Worm (Caenorhabditis elegans) whole organism, early embryonic: ENCODE measurements around the gene ZK470.2.

Source experiments
- B0310.2 ChIP-seq: sonication (generic microtip); optimal IDR thresholded peaks from 2 replicates; lab custom pipeline; 2016; ENCODE audit warnings: mild to moderate bottlenecking, missing genetic modification characterization, missing compliant biosample characterization
- F13C5.2 ChIP-seq: sonication (generic microtip); optimal IDR thresholded peaks from 2 replicates; lab custom pipeline; 2017; ENCODE audit warnings: mild to moderate bottlenecking, missing genetic modification characterization, inconsistent platforms, missing compliant biosample characterization
- aly-1 ChIP-seq: sonication (generic microtip); optimal IDR thresholded peaks from 2 replicates; lab custom pipeline; 2016; ENCODE audit warnings: missing genetic modification characterization, missing compliant biosample characterization
- ama-1 ChIP-seq: fragments of 150-350 bp; optimal IDR thresholded peaks from 2 replicates; lab custom pipeline; 2014
- ceh-13 ChIP-seq: fragments of 200-800 bp; sonication (Bioruptor generic); optimal IDR thresholded peaks from 2 replicates; lab custom pipeline; 2018; ENCODE audit warnings: mild to moderate bottlenecking, missing genetic modification characterization, missing compliant biosample characterization
- ceh-36 ChIP-seq: sonication (generic microtip); optimal IDR thresholded peaks from 2 replicates; lab custom pipeline; 2016; ENCODE audit warnings: missing genetic modification characterization, inconsistent platforms, missing compliant biosample characterization
- ets-7 ChIP-seq: sonication (generic microtip); optimal IDR thresholded peaks from 2 replicates; lab custom pipeline; 2016; ENCODE audit warnings: missing genotype, missing genetic modification characterization, missing compliant biosample characterization
- flt-1 ChIP-seq: fragments of 200-800 bp; sonication (Bioruptor generic); IDR thresholded peaks from 2 replicates; pipeline ENCODE4 v1.3.6; 2022; ENCODE audit warnings: missing genetic modification characterization, missing compliant biosample characterization
- hmbx-1 ChIP-seq: sonication (generic microtip); optimal IDR thresholded peaks from 2 replicates; lab custom pipeline; 2016; ENCODE audit warnings: mild to moderate bottlenecking, missing genetic modification characterization, missing compliant biosample characterization
- hmg-4 ChIP-seq: fragments of 200-800 bp; sonication (Bioruptor generic); optimal IDR thresholded peaks from 2 replicates; lab custom pipeline; 2018; ENCODE audit warnings: mild to moderate bottlenecking, missing genetic modification characterization, missing compliant biosample characterization
- hnd-1 ChIP-seq: sonication (generic microtip); optimal IDR thresholded peaks from 2 replicates; lab custom pipeline; 2016; ENCODE audit warnings: missing genetic modification characterization, missing compliant biosample characterization
- pes-1 ChIP-seq: fragments of 200-800 bp; sonication (Bioruptor generic); IDR thresholded peaks from 2 replicates; pipeline ENCODE4 v1.3.6; 2022; ENCODE audit warnings: missing genetic modification reagents, missing genetic modification characterization, missing compliant biosample characterization
- scrt-1 ChIP-seq: fragments of 200-800 bp; sonication (Bioruptor generic); IDR thresholded peaks from 2 replicates; pipeline ENCODE4 v1.3.6; 2022; ENCODE audit warnings: missing genetic modification characterization, missing compliant biosample characterization
- sea-1 ChIP-seq: fragments of 200-800 bp; sonication (Bioruptor generic); conservative IDR thresholded peaks from 2 replicates; pipeline ENCODE4 v1.3.6; 2022; ENCODE audit warnings: missing genetic modification characterization, missing compliant biosample characterization
- tbx-11 ChIP-seq: fragments of 200-800 bp; sonication (Bioruptor generic); IDR thresholded peaks from 2 replicates; pipeline ENCODE4 v1.3.6; 2022; ENCODE audit warnings: missing genetic modification characterization, missing compliant biosample characterization
- tbx-37 ChIP-seq: fragments of 200-800 bp; sonication (Bioruptor generic); conservative IDR thresholded peaks from 2 replicates; pipeline ENCODE4 v1.3.6; 2022; ENCODE audit warnings: missing genetic modification reagents, missing genetic modification characterization, missing compliant biosample characterization
- tra-4 ChIP-seq: sonication (generic microtip); optimal IDR thresholded peaks from 2 replicates; lab custom pipeline; 2017; ENCODE audit warnings: missing genetic modification characterization, missing compliant biosample characterization

The ZK470.2 gene

DNA sequence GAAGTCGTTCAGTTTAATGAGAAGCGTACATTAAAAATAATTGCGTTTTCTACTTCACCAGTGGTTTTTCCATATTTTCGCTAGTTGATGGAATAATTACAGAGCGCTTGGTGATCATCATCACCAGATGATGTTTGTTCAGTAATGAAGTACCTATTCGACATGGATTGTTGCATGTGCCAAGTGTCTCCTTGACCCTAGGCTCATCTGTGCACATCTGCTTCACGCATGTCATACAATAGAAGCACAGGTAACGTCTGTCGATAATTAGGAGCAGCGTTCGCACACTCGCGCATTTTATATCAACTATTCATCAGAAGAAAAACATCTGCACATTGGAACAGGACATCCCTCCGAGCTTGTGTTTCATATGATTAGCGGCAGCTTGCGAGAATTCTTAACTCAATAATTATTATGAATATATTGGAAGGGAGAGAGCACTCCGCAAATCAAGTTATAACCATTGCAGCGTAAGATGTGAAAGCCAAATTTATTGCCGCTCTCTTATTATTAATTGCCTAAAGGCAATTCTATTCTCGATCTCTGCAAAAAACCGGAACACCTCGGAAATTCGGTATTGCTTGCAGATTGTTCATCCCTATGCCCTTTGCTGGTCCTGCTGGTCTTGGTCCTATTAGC lies 9.7 kb upstream of the ZK470.2 start:
- TF ChIP-seq ceh-36 (no peak), ets-7 (no peak), ceh-13 (GFP tag; lab: Kevin White, UChicago) (no peak)

DNA sequence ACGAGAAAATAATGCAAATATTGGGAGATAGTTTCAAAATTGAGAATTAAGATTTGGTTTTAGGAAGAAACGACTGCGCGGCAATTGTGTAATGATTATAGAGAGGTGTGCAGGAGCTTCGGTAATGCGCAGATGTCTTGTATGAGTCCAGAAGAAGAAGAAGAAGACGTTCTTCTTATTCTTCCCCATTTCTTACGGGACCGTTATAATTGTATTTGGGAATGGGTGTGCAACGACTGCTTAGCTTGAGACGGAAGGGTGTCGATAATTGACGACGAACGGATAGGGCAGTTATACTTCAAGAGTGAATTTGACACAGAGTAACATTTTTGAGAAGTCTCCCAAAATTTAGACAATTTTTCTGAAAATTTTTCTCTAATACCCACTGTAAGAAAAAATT lies 6.3 kb upstream of the ZK470.2 start:
- TF ChIP-seq scrt-1 (GFP tag; lab: Robert Waterston, UW) (no peak), flt-1 (GFP tag; lab: Robert Waterston, UW) (no peak), aly-1 (tag; lab: Kevin White, UChicago) (no peak), F13C5.2 (no peak), tbx-37 (no peak)

DNA sequence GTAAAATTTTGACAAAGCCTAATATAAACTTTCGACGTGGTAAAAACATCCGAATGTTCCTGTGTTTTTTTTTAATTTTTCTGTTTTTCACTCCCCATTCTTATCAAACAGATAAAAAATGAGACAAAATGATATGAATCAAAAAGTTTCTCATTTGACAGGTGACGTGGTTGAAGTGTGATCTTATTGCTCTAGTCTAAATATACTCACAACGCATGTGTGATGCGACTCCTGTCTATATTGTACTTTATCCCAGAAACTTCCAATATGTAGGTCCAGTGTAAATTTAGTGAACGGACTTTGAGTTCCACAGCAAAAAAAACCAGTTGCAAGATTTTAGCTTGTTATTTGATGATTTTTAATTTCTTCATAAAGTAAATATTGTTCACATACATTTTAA lies 3.6 kb upstream of the ZK470.2 start:
- TF ChIP-seq ama-1 (lab: Kevin White, UChicago) = no peak
- TF ChIP-seq ceh-13 (GFP tag; lab: Kevin White, UChicago) = no peak
- TF ChIP-seq tbx-37 = no peak

DNA sequence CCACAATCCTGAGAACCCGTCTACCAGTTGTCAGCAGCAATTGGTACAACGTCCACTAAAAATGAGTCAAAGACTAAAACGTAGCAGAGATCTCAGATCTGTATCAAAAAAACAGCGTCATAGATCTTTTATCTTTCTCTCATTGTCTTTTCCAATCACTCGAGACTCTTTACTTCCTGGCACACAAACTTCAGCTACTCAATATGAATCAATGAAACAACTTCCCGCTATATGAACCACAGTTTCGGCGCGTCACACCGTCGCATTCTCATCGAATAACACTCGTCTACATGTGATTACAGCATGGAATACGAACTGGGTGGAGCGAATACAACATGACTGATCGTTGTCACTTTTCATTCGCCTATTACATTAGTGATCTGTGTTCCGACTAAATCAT lies 2.7 kb upstream of the ZK470.2 start:
- TF ChIP-seq hnd-1 (no peak), flt-1 (GFP tag; lab: Robert Waterston, UW) (no peak), F13C5.2 (no peak)

DNA sequence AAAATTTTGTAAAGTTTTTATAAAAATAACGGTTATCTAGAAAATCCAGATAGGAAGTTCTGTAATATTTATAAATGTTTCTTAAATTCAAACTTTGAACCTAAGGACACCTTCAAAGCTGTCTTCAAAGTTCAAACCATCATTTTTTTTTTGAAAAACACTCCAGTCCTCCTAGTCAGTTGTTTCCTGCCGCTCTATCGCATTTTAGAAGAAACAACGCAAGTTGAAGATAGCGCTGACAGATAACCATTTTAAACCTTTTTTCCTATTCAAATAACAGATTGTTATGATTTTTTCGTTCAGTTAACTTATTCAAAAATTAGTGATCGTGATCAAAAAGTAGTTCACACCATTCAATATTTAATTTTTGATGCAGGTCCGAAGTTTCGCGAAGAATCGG lies 1.6 kb upstream of the ZK470.2 start:
- TF ChIP-seq tra-4 = no peak

DNA sequence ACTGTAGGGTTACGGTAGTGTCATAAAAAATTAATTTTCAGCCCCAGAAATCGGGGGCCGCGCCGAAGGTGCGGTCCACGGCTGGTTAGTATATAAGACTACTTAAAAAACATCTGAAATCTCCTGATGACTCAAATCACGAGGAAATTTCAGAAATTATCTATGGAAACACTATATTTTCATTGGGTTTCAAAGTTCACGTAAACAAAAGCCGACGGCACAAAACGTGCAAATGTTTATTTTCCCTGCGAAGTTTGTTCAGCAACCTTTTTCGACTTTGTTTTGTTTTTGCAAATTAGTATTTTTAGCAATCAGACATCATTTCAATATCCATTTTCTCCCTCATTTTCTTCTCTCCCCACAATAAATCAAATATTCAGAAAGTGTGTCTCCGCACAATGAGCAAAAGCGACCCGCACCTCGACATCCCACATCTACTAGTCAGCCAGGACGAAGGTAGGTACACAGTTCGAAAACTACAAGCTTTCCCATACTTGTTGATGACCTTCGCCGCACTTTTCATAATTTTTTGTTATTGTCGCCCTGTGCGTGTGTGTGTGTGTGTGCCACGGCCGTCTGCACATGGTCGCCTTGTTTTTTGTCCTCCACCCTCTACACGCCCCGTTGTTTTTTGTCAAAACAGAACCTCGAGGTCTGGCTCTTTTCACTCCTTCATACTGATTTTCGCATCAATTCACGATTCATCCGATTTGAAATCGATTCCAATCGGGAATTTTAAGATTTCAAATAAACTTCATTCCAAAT lies 1.8 kb downstream of the ZK470.2 start:
- TF ChIP-seq flt-1 (GFP tag; lab: Robert Waterston, UW) = no peak

DNA sequence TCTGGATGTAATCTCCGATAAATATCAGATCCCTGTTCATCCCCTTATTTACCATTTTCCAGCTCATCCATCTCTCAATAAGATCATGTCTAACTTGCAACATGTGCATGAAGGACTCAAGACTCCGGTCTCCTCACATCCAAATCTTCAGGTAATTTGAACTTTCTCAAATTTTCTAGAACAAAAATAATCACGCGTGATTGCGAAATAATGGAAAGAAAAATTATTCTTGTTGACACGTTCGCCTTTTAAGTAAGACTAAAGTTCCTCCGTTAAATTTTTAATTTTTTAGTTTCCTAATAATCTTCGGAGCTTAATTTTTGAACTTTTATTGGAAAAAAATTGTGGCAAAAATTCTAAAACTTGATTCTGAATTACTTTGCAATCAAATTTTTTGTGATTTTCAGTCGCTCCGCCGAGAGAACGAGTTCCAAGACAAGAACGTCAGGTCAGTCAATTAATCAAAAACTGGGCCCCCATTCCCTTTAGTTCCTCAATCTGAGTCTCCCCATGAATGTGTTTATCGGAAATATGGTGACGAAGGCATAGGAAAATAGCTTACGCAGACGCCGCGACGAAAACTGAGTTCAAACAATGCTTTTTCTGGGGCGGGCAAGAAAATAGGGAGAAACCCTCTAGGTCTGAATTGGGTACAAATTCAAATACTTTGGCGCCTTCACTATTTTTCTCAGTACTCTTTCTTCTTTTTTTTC lies 2.7 kb downstream of the ZK470.2 start:
- no peak for TF ChIP-seq ceh-36
- no peak for TF ChIP-seq ets-7
- TF ChIP-seq flt-1 (GFP tag; lab: Robert Waterston, UW) = no peak
- TF ChIP-seq hmg-4 (GFP tag; lab: Kevin White, UChicago) = no peak
- TF ChIP-seq tbx-37 = no peak
- no peak for TF ChIP-seq tra-4
- no peak for TF ChIP-seq tbx-11
- TF ChIP-seq ceh-13 (GFP tag; lab: Kevin White, UChicago) = no peak
- TF ChIP-seq pes-1 (GFP tag; lab: Robert Waterston, UW) = no peak
- TF ChIP-seq hnd-1 = no peak
- no peak for TF ChIP-seq scrt-1 (GFP tag; lab: Robert Waterston, UW)
- no peak for TF ChIP-seq hmbx-1 (tag; lab: Kevin White, UChicago)
- TF ChIP-seq sea-1 (GFP tag; lab: Robert Waterston, UW) = no peak
- no peak for TF ChIP-seq B0310.2 (tag; lab: Kevin White, UChicago)
- no peak for TF ChIP-seq F13C5.2

DNA sequence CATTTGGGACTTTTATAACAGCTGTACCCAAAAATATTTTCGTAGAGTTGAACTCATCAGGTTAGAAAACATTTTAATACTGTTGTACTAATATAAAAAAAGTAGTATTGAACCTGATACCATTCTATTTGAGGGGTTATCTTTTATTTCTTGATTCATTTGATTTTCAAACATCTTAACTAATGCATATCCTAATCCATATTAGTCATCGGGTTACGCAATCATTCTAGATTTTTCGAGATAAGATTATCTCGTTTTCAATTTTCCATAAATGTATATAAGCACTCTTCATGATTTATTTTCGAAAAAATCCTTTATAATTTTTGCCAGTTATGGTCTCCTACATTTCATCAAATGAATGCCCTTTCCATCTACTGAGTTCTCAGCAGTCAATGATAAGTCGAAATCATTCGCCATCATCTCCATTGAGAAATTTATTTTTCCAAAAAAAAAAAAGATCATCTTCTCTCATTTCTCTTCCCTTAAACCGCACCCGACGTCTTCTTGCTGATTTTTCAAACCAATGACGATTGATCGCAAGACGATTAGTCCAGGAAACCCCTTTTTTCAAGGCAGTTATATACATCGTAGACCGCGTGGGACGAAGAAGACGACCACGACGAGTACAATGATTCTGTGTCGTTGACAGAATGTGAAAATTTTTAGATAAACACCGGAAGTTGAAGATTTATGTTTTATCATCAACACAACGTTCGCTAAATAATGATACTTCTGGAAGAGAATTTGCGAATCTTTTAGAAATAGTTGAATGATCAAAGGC lies 3.6 kb downstream of the ZK470.2 start:
- TF ChIP-seq ets-7 = no peak
- no peak for TF ChIP-seq tbx-37
- no peak for TF ChIP-seq hnd-1
- TF ChIP-seq aly-1 (tag; lab: Kevin White, UChicago) = no peak
- TF ChIP-seq sea-1 (GFP tag; lab: Robert Waterston, UW) = no peak
- TF ChIP-seq ama-1 (lab: Kevin White, UChicago) = no peak
- TF ChIP-seq scrt-1 (GFP tag; lab: Robert Waterston, UW) = no peak
- no peak for TF ChIP-seq F13C5.2
- TF ChIP-seq flt-1 (GFP tag; lab: Robert Waterston, UW) = no peak
- TF ChIP-seq hmg-4 (GFP tag; lab: Kevin White, UChicago) = no peak
- no peak for TF ChIP-seq hmbx-1 (tag; lab: Kevin White, UChicago)
- TF ChIP-seq tbx-11 = no peak
- no peak for TF ChIP-seq ceh-13 (GFP tag; lab: Kevin White, UChicago)
- no peak for TF ChIP-seq tra-4
- TF ChIP-seq ceh-36 = no peak
- TF ChIP-seq B0310.2 (tag; lab: Kevin White, UChicago) = no peak
